Worm (Caenorhabditis elegans): ENCODE results near the gene DH11.5.
A peak's percentile ranks its signal among the peaks of the same experiment; 100 is the strongest.

Gene DH11.5

DNA sequence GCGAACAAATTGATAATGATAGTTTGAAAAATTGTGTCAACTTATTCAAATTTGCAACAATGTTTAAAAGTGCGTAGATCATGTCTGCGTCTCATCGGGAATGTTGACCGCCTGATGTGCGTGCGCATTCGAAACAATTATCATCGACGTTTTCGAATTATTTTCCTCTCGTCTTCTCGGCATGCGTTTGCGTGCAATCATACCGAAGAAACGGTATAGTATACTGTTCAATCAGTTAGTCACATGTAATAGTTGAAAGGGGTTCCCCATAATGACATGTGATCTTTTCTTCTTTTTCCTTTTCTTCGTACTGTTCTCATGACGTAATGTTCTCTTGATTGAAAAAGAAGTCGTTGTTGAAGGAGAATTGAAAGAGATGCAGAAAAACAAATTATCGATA is 40.4 kb downstream of the DH11.5 start:
- TF ChIP-seq pes-1 (GFP tag; IDR thresholded peaks at IDR 0.05), result no peak
- no peak for TF ChIP-seq hmbx-1 (tag; optimal IDR thresholded peaks at IDR 0.05)
- no peak for TF ChIP-seq aly-1 (tag; optimal IDR thresholded peaks at IDR 0.05)
- TF ChIP-seq ceh-36 (tag; optimal IDR thresholded peaks at IDR 0.05), result no peak
- no peak for TF ChIP-seq B0310.2 (tag; optimal IDR thresholded peaks at IDR 0.05)
- TF ChIP-seq tbx-37 (GFP tag; conservative IDR thresholded peaks at IDR 0.05), result no peak

DNA sequence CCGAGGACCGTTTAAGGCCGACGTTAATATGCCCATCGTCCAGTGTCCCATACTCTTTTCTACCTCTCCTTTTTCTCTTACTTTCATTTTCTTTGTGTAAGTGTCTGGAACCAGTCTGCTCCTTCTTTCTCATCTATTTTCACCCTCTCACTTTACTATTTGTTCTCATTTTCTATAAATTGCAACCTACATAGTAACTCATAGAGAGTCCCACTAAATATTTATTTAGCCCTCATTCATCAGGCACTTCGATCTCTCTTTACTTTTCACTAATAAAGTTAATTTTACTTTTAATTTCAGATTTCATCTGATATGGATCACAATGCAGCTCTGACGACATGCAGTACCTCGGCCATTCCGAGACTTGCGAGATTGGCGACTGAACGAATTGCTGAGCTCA is 41.0 kb downstream of the DH11.5 start, which contains the start of gene zyg-11:
Gene zyg-11 (plus strand): TSS at position 301 of the 400 bp plus-strand sequence.
- no peak for TF ChIP-seq sea-1 (GFP tag; conservative IDR thresholded peaks at IDR 0.05)
- no peak for TF ChIP-seq pes-1 (GFP tag; IDR thresholded peaks at IDR 0.05)
- no peak for TF ChIP-seq ceh-13 (GFP tag; optimal IDR thresholded peaks at IDR 0.05)
- no peak for TF ChIP-seq tra-4 (tag; optimal IDR thresholded peaks at IDR 0.05)
- no peak for TF ChIP-seq hmg-4 (GFP tag; optimal IDR thresholded peaks at IDR 0.05)
- TF ChIP-seq hnd-1 (tag; optimal IDR thresholded peaks at IDR 0.05), result no peak
- no peak for TF ChIP-seq tbx-37 (GFP tag; conservative IDR thresholded peaks at IDR 0.05)
- no peak for TF ChIP-seq B0310.2 (tag; optimal IDR thresholded peaks at IDR 0.05)
- no peak for TF ChIP-seq hmbx-1 (tag; optimal IDR thresholded peaks at IDR 0.05)
- no peak for TF ChIP-seq ceh-36 (tag; optimal IDR thresholded peaks at IDR 0.05)
- TF ChIP-seq ets-7 (tag; optimal IDR thresholded peaks at IDR 0.05), result no peak
- no peak for TF ChIP-seq flt-1 (GFP tag; IDR thresholded peaks at IDR 0.05)
- TF ChIP-seq F13C5.2 (tag; optimal IDR thresholded peaks at IDR 0.05), result no peak
- TF ChIP-seq scrt-1 (GFP tag; IDR thresholded peaks at IDR 0.05), result no peak
- no peak for TF ChIP-seq ama-1 (optimal IDR thresholded peaks at IDR 0.05)
- no peak for TF ChIP-seq tbx-11 (GFP tag; IDR thresholded peaks at IDR 0.05)

DNA sequence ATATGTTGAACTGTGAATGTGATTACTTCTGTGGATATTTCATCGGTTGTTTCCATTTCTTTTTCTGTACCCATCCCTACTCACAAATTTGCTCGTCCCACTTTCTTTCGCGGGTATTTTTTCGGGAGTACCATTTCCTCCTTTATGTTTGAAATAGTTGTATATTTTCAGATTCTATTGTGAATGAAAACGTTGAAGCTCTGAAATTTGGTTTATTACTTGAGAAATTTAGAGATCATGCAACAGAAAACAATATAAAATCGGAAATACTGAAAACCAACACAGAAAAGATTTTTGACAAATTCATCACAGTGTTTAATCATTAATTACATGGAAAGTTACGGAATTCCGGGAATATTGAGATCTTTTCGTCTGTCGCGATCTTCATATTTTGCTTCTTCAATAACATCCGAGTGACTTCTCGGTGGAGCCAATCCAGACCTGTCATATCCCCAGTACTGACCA is 44.2 kb downstream of the DH11.5 start:
- no peak for TF ChIP-seq B0310.2 (tag; optimal IDR thresholded peaks at IDR 0.05)
- no peak for TF ChIP-seq hmg-4 (GFP tag; optimal IDR thresholded peaks at IDR 0.05)
- no peak for TF ChIP-seq ama-1 (optimal IDR thresholded peaks at IDR 0.05)
- TF ChIP-seq ceh-36 (tag; optimal IDR thresholded peaks at IDR 0.05), result no peak
- TF ChIP-seq aly-1 (tag; optimal IDR thresholded peaks at IDR 0.05), result no peak
- no peak for TF ChIP-seq ceh-13 (GFP tag; optimal IDR thresholded peaks at IDR 0.05)
- TF ChIP-seq hnd-1 (tag; optimal IDR thresholded peaks at IDR 0.05), result no peak
- no peak for TF ChIP-seq F13C5.2 (tag; optimal IDR thresholded peaks at IDR 0.05)
- TF ChIP-seq sea-1 (GFP tag; conservative IDR thresholded peaks at IDR 0.05), result no peak
- TF ChIP-seq pes-1 (GFP tag; IDR thresholded peaks at IDR 0.05), result no peak
- TF ChIP-seq tbx-11 (GFP tag; IDR thresholded peaks at IDR 0.05), result no peak
- TF ChIP-seq ets-7 (tag; optimal IDR thresholded peaks at IDR 0.05), result no peak
- TF ChIP-seq scrt-1 (GFP tag; IDR thresholded peaks at IDR 0.05), result no peak

DNA sequence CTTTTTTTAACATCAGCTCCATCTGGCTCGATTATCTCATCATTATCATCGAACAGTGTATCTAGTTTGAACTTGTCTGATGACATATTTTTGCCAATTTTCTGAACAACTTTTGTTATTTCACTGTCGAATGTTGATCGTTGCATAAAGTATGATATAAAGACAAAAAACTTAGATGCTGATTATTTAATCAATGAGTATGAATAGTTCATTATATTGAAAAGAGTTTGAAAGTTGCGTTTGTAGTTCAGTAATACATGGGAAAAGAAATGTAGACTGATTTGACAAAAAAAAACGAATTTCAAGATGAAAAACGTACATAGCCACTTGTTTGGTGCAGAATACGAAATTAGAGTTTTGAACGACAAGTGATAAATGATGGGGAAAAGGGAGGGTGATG is 46.1 kb downstream of the DH11.5 start, which contains the start of gene hda-2:
Gene hda-2 (minus strand): TSS at position 101 of the 400 bp plus-strand sequence.
- TF ChIP-seq tbx-11 (GFP tag; IDR thresholded peaks at IDR 0.05) (no peak), flt-1 (GFP tag; IDR thresholded peaks at IDR 0.05) (no peak), hmbx-1 (tag; optimal IDR thresholded peaks at IDR 0.05) (no peak)

DNA sequence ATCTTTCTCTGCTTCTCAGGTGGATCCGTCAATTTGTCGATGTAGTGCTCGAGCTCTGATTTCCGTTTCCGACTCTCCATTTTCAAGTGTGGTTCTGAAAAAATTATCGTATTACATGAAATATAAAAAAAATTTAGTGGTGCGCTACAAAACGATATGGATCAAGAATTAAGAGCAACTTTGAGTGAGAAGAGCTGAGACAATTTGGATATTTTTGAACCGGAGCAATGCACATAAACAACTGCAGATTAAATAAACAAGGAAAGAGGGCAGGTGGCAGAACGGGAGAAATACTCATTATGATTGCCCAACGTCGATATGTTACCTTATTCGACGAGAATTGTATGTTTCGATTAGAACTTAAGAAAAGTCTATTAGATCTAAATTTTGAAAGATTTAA is 51.3 kb downstream of the DH11.5 start, which contains the start of gene swsn-7:
Gene swsn-7 (minus strand): TSS at position 101 of the 400 bp plus-strand sequence.
- no peak for TF ChIP-seq sea-1 (GFP tag; conservative IDR thresholded peaks at IDR 0.05)

DNA sequence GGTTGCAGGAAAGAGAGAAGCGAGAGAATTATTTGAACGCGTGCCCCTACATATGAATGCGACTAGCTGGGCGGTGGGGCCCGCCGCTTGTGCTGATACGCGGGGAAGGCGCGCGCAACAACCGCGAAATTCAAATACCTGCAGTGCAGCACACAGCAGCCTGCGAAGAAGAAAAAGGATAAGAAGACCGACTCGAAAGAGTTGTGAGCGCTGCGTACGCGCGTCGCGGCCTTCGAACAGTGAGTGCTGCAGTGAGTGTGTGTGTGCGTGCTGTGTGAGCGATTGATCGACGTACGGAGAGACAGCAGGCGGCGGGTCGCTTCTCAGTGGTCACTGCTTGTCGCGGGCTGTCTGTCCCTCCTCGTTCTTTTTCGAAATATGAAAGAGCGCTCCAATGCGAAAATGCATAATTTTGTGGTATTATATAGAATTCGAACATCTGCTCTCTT is 51.9 kb downstream of the DH11.5 start:
- TF ChIP-seq ceh-36 (tag; optimal IDR thresholded peaks at IDR 0.05) (no peak), hmg-4 (GFP tag; optimal IDR thresholded peaks at IDR 0.05) (peak; percentile 95), B0310.2 (tag; optimal IDR thresholded peaks at IDR 0.05) (peak; percentile 26), F13C5.2 (tag; optimal IDR thresholded peaks at IDR 0.05) (peak; percentile 63), hmbx-1 (tag; optimal IDR thresholded peaks at IDR 0.05) (no peak), pes-1 (GFP tag; IDR thresholded peaks at IDR 0.05) (peak; percentile 24; the same call in 1 of the 2 replicates), scrt-1 (GFP tag; IDR thresholded peaks at IDR 0.05) (peak; percentile 59; the same call in 1 of the 2 replicates), tra-4 (tag; optimal IDR thresholded peaks at IDR 0.05) (no peak), ets-7 (tag; optimal IDR thresholded peaks at IDR 0.05) (peak; percentile 35), aly-1 (tag; optimal IDR thresholded peaks at IDR 0.05) (peak; percentile 80)

- TF ChIP-seq ama-1 (optimal IDR thresholded peaks at IDR 0.05) (no peak), hnd-1 (tag; optimal IDR thresholded peaks at IDR 0.05) (no peak), ceh-13 (GFP tag; optimal IDR thresholded peaks at IDR 0.05) (no peak), ceh-36 (tag; optimal IDR thresholded peaks at IDR 0.05) (no peak), B0310.2 (tag; optimal IDR thresholded peaks at IDR 0.05) (no peak)
These were observed 52.3 kb downstream of the DH11.5 start for ce11 chrII:8028730-8029129.

- TF ChIP-seq B0310.2 (tag; optimal IDR thresholded peaks at IDR 0.05), result no peak
These were observed 56.2 kb downstream of the DH11.5 start, which contains the start of gene nrf-6 for ce11 chrII:8032657-8033056. TSS of gene nrf-6 (minus strand) at chrII:8032708.

ce11 chrII:8034008-8034407 is 57.6 kb downstream of the DH11.5 start:
- TF ChIP-seq ceh-36 (tag; optimal IDR thresholded peaks at IDR 0.05), result no peak
- no peak for TF ChIP-seq F13C5.2 (tag; optimal IDR thresholded peaks at IDR 0.05)
- TF ChIP-seq pes-1 (GFP tag; IDR thresholded peaks at IDR 0.05), result no peak
- TF ChIP-seq hnd-1 (tag; optimal IDR thresholded peaks at IDR 0.05), result no peak
- no peak for TF ChIP-seq scrt-1 (GFP tag; IDR thresholded peaks at IDR 0.05)
- TF ChIP-seq flt-1 (GFP tag; IDR thresholded peaks at IDR 0.05), result no peak
- TF ChIP-seq tbx-11 (GFP tag; IDR thresholded peaks at IDR 0.05), result no peak
- TF ChIP-seq tra-4 (tag; optimal IDR thresholded peaks at IDR 0.05), result no peak
- no peak for TF ChIP-seq hmg-4 (GFP tag; optimal IDR thresholded peaks at IDR 0.05)
- no peak for TF ChIP-seq sea-1 (GFP tag; conservative IDR thresholded peaks at IDR 0.05)
- no peak for TF ChIP-seq hmbx-1 (tag; optimal IDR thresholded peaks at IDR 0.05)

Measured in whole organism, early embryonic.